Worm (Caenorhabditis elegans) whole organism, L1 larva: Measurements from ENCODE around the gene Y56A3A.30.

Experiments
- C04F5.9 ChIP-seq: sonication (generic microtip); optimal IDR thresholded peaks from 2 replicates; lab custom pipeline; 2016; ENCODE audit warnings: missing genetic modification characterization, missing compliant biosample characterization
- C16A3.4 ChIP-seq: fragments of 150-350 bp; optimal IDR thresholded peaks from 2 replicates; lab custom pipeline; 2014; ENCODE audit warnings: missing biosample characterization, missing genetic modification characterization
- C34B4.2 ChIP-seq: sonication (generic microtip); optimal IDR thresholded peaks from 2 replicates; lab custom pipeline; 2017; ENCODE audit warnings: mild to moderate bottlenecking, missing genetic modification characterization, missing compliant biosample characterization
- F16B12.6 ChIP-seq: fragments of 150-350 bp; optimal IDR thresholded peaks from 2 replicates; lab custom pipeline; 2014; ENCODE audit warnings: missing biosample characterization, missing genetic modification characterization
- Y116A8C.19 ChIP-seq: sonication (generic microtip); optimal IDR thresholded peaks from 2 replicates; lab custom pipeline; 2016; ENCODE audit warnings: missing compliant biosample characterization, missing genetic modification characterization, borderline replicate concordance
- aha-1 ChIP-seq: fragments of 150-350 bp; optimal IDR thresholded peaks from 2 replicates; lab custom pipeline; 2014; ENCODE audit warnings: missing biosample characterization, missing genetic modification characterization
- alr-1 ChIP-seq: fragments of 200-800 bp; sonication (Bioruptor generic); optimal IDR thresholded peaks from 2 replicates; lab custom pipeline; 2018; ENCODE audit warnings: borderline replicate concordance, mild to moderate bottlenecking, missing genetic modification characterization, missing compliant biosample characterization
- aly-2 ChIP-seq: fragments of 150-350 bp; optimal IDR thresholded peaks from 2 replicates; lab custom pipeline; 2014; ENCODE audit warnings: missing biosample characterization, missing genetic modification characterization
- blmp-1 ChIP-seq: fragments of 150-350 bp; optimal IDR thresholded peaks from 2 replicates; lab custom pipeline; 2014; ENCODE audit warnings: missing biosample characterization, missing genetic modification characterization
- ceh-8 ChIP-seq: fragments of 200-800 bp; sonication (Bioruptor generic); optimal IDR thresholded peaks from 2 replicates; lab custom pipeline; 2018; ENCODE audit warnings: mild to moderate bottlenecking, missing genetic modification characterization, moderate library complexity, missing compliant biosample characterization
- ceh-82 ChIP-seq, 3 experiments: fragments of 150-350 bp in 1 of 3; sonication (generic microtip) in 2 of 3; optimal IDR thresholded peaks; 2 replicates each; lab custom pipeline; 2014 to 2017; ENCODE audit warnings: missing biosample characterization in 3 of 3, missing genetic modification characterization in 3 of 3
- ceh-88 ChIP-seq: fragments of 200-800 bp; sonication (Bioruptor generic); IDR thresholded peaks from 2 replicates; pipeline ENCODE4 v1.3.6; 2022; ENCODE audit warnings: missing genetic modification characterization, missing compliant biosample characterization
- ceh-90 ChIP-seq: sonication (generic microtip); optimal IDR thresholded peaks from 2 replicates; lab custom pipeline; 2016; ENCODE audit warnings: missing genetic modification characterization, missing compliant biosample characterization
- ces-1 ChIP-seq: fragments of 150-350 bp; optimal IDR thresholded peaks from 2 replicates; lab custom pipeline; 2014; ENCODE audit warnings: missing biosample characterization, missing genetic modification reagents, missing genetic modification characterization
- efl-1 ChIP-seq, 4 experiments: fragments of 150-350 bp; optimal IDR thresholded peaks in 3 of 4; peaks in 1 of 4; 1 replicate in 1 of 4; 2 replicates in 3 of 4; lab custom pipeline; 2014; ENCODE audit warnings: missing biosample characterization in 2 of 4, missing genetic modification characterization in 2 of 4, missing genetic modification reagents in 2 of 4
- efl-3 ChIP-seq: fragments of 200-800 bp; sonication (Bioruptor generic); optimal IDR thresholded peaks from 2 replicates; lab custom pipeline; 2018; ENCODE audit warnings: mild to moderate bottlenecking, missing genetic modification characterization, missing compliant biosample characterization
- ets-5 ChIP-seq: fragments of 200-800 bp; sonication (Bioruptor generic); IDR thresholded peaks from 2 replicates; pipeline ENCODE4 v1.3.6; 2022; ENCODE audit warnings: missing genetic modification characterization, missing compliant biosample characterization
- hlh-17 ChIP-seq: fragments of 200-800 bp; sonication (Bioruptor generic); optimal IDR thresholded peaks from 2 replicates; lab custom pipeline; 2018; ENCODE audit warnings: missing genetic modification characterization, mild to moderate bottlenecking, missing compliant biosample characterization, moderate library complexity, borderline replicate concordance
- hlh-4 ChIP-seq: sonication (generic microtip); optimal IDR thresholded peaks from 2 replicates; lab custom pipeline; 2016; ENCODE audit warnings: mild to moderate bottlenecking, missing genetic modification characterization, missing compliant biosample characterization
- irx-1 ChIP-seq: sonication (generic microtip); optimal IDR thresholded peaks from 2 replicates; lab custom pipeline; 2016; ENCODE audit warnings: missing genetic modification characterization, missing compliant biosample characterization
- isw-1 ChIP-seq: fragments of 200-800 bp; sonication (Bioruptor generic); IDR thresholded peaks from 2 replicates; pipeline ENCODE4 v1.3.6; 2022; ENCODE audit warnings: missing genetic modification characterization, missing compliant biosample characterization
- lin-13 ChIP-seq: fragments of 150-350 bp; optimal IDR thresholded peaks from 2 replicates; lab custom pipeline; 2014; ENCODE audit warnings: missing biosample characterization, missing genetic modification reagents, missing genetic modification characterization
- lin-35 ChIP-seq, 2 experiments: fragments of 150-350 bp; optimal IDR thresholded peaks; 2 replicates each; lab custom pipeline; 2014; ENCODE audit warnings: missing biosample characterization in 2 of 2, missing genetic modification characterization in 2 of 2, missing genetic modification reagents in 2 of 2
- lin-39 ChIP-seq: fragments of 150-350 bp; optimal IDR thresholded peaks from 2 replicates; lab custom pipeline; 2014; ENCODE audit warnings: missing biosample characterization, missing genetic modification reagents, missing genetic modification characterization
- lir-3 ChIP-seq: sonication (generic microtip); optimal IDR thresholded peaks from 2 replicates; lab custom pipeline; 2016; ENCODE audit warnings: mild to moderate bottlenecking, missing genetic modification characterization, moderate library complexity, missing compliant biosample characterization; ENCODE audit not compliant: poor library complexity
- lsy-2 ChIP-seq, 2 experiments: fragments of 150-350 bp; optimal IDR thresholded peaks; 2 replicates each; lab custom pipeline; 2014; ENCODE audit warnings: missing biosample characterization in 2 of 2, missing genetic modification characterization in 2 of 2
- mdl-1 ChIP-seq, 2 experiments: fragments of 150-350 bp; optimal IDR thresholded peaks; 2 replicates each; lab custom pipeline; 2014 to 2017; ENCODE audit warnings: missing biosample characterization in 2 of 2, missing genetic modification characterization in 2 of 2, inconsistent platforms in 1 of 2
- mef-2 ChIP-seq: fragments of 150-350 bp; optimal IDR thresholded peaks from 2 replicates; lab custom pipeline; 2014; ENCODE audit warnings: missing biosample characterization, missing genetic modification characterization
- mep-1 ChIP-seq: fragments of 150-350 bp; optimal IDR thresholded peaks from 2 replicates; lab custom pipeline; 2014; ENCODE audit warnings: missing biosample characterization, missing genetic modification characterization
- nhr-11 ChIP-seq: fragments of 150-350 bp; optimal IDR thresholded peaks from 2 replicates; lab custom pipeline; 2014; ENCODE audit warnings: missing biosample characterization, missing genetic modification characterization
- nhr-19 ChIP-seq: fragments of 200-800 bp; sonication (Bioruptor generic); conservative IDR thresholded peaks from 2 replicates; pipeline ENCODE4 v1.3.6; 2022; ENCODE audit warnings: missing genetic modification characterization, missing compliant biosample characterization
- nhr-20 ChIP-seq: sonication (generic microtip); optimal IDR thresholded peaks from 2 replicates; lab custom pipeline; 2016; ENCODE audit warnings: mild to moderate bottlenecking, missing genetic modification characterization, missing compliant biosample characterization
- nhr-237 ChIP-seq: fragments of 150-350 bp; optimal IDR thresholded peaks from 2 replicates; lab custom pipeline; 2014; ENCODE audit warnings: missing biosample characterization, missing genetic modification characterization
- nhr-28 ChIP-seq: fragments of 150-350 bp; optimal IDR thresholded peaks from 2 replicates; lab custom pipeline; 2014; ENCODE audit warnings: missing biosample characterization, missing genetic modification characterization
- nhr-71 ChIP-seq: sonication (generic microtip); optimal IDR thresholded peaks from 2 replicates; lab custom pipeline; 2016; ENCODE audit warnings: mild to moderate bottlenecking, missing genetic modification characterization, moderate library complexity, missing compliant biosample characterization
- nhr-77 ChIP-seq: fragments of 150-350 bp; optimal IDR thresholded peaks from 2 replicates; lab custom pipeline; 2014; ENCODE audit warnings: missing biosample characterization, missing genetic modification characterization
- nhr-85 ChIP-seq: sonication (generic microtip); peaks from one replicate; lab custom pipeline; 2016; ENCODE audit warnings: missing genetic modification characterization, inconsistent platforms, missing compliant biosample characterization
- pax-3 ChIP-seq: fragments of 200-800 bp; sonication (Bioruptor generic); optimal IDR thresholded peaks from 2 replicates; lab custom pipeline; 2018; ENCODE audit warnings: mild to moderate bottlenecking, missing genetic modification characterization, moderate library complexity, missing compliant biosample characterization
- rnt-1 ChIP-seq: sonication (generic microtip); optimal IDR thresholded peaks from 2 replicates; lab custom pipeline; 2016; ENCODE audit warnings: mild to moderate bottlenecking, missing genetic modification characterization, moderate library complexity, missing compliant biosample characterization
- snpc-4 ChIP-seq: fragments of 150-350 bp; optimal IDR thresholded peaks from 2 replicates; lab custom pipeline; 2014; ENCODE audit warnings: missing biosample characterization, missing genetic modification characterization
- snu-23 ChIP-seq: sonication (generic microtip); optimal IDR thresholded peaks from 2 replicates; lab custom pipeline; 2016; ENCODE audit warnings: missing genetic modification characterization, missing compliant biosample characterization
- sptf-1 ChIP-seq: fragments of 150-350 bp; optimal IDR thresholded peaks from 2 replicates; lab custom pipeline; 2014; ENCODE audit warnings: missing biosample characterization, missing genetic modification characterization
- swsn-7 ChIP-seq: sonication (generic microtip); optimal IDR thresholded peaks from 2 replicates; lab custom pipeline; 2016; ENCODE audit warnings: missing genetic modification characterization, missing compliant biosample characterization
- tbx-2 ChIP-seq: sonication (generic microtip); optimal IDR thresholded peaks from 2 replicates; lab custom pipeline; 2016; ENCODE audit warnings: missing genetic modification characterization, missing compliant biosample characterization
- unc-30 ChIP-seq: sonication (generic microtip); optimal IDR thresholded peaks from 2 replicates; lab custom pipeline; 2017; ENCODE audit warnings: missing biosample characterization, missing genetic modification characterization
- unc-62 ChIP-seq: fragments of 150-350 bp; optimal IDR thresholded peaks from 2 replicates; lab custom pipeline; 2014; ENCODE audit warnings: missing biosample characterization, missing genetic modification reagents, missing genetic modification characterization
- unc-86 ChIP-seq: sonication (generic microtip); optimal IDR thresholded peaks from 2 replicates; lab custom pipeline; 2016; ENCODE audit warnings: missing genetic modification characterization, missing compliant biosample characterization
- vab-15 ChIP-seq: sonication (generic microtip); optimal IDR thresholded peaks from 2 replicates; lab custom pipeline; 2017; ENCODE audit warnings: missing genotype, mild to moderate bottlenecking, missing genetic modification characterization, missing compliant biosample characterization
- xbp-1 ChIP-seq: sonication (generic microtip); optimal IDR thresholded peaks from 2 replicates; lab custom pipeline; 2016; ENCODE audit warnings: missing genetic modification characterization, missing compliant biosample characterization
- zag-1 ChIP-seq: fragments of 150-350 bp; optimal IDR thresholded peaks from 2 replicates; lab custom pipeline; 2014; ENCODE audit warnings: missing biosample characterization, missing genetic modification characterization
- zip-4 ChIP-seq: fragments of 200-800 bp; sonication (Bioruptor generic); optimal IDR thresholded peaks from 2 replicates; lab custom pipeline; 2018; ENCODE audit warnings: mild to moderate bottlenecking, missing genetic modification characterization, moderate library complexity, missing compliant biosample characterization
- ztf-4 ChIP-seq: fragments of 150-350 bp; optimal IDR thresholded peaks from 2 replicates; lab custom pipeline; 2014; ENCODE audit warnings: missing biosample characterization, missing genetic modification characterization

Gene Y56A3A.30

ce11 chrIII:11946062-11946749 is 32.7 kb downstream of the Y56A3A.30 start (continued):
- TF ChIP-seq unc-62 (GFP tag; lab: Kevin White, UChicago) (no peak), hlh-17 (peak; percentile 100), nhr-11 (tag; lab: Kevin White, UChicago) (peak; percentile 64), nhr-20 (peak; percentile 96), ceh-90 (tag; lab: Kevin White, UChicago) (peak; percentile 100), unc-86 (tag; lab: Kevin White, UChicago) (peak; percentile 96), snu-23 (GFP tag; lab: Kevin White, UChicago) (peak; percentile 96), zag-1 (tag; lab: Kevin White, UChicago) (peak; percentile 60), lin-39 (peak; percentile 90), ceh-82 (tag; optimal IDR thresholded peaks at IDR 0.05; lab: Kevin White, UChicago) (peak; percentile 82 to 92 (median 87)), F16B12.6 (tag; lab: Kevin White, UChicago) (peak; percentile 61), nhr-77 (tag; lab: Kevin White, UChicago) (peak; percentile 41), xbp-1 (tag; lab: Kevin White, UChicago) (peak; percentile 97), unc-30 (tag; lab: Kevin White, UChicago) (no peak), mef-2 (tag; lab: Kevin White, UChicago) (peak; percentile 32), lin-13 (GFP tag; lab: Kevin White, UChicago) (peak; percentile 83), ceh-8 (GFP tag; lab: Kevin White, UChicago) (peak; percentile 95), Y116A8C.19 (tag; lab: Kevin White, UChicago) (peak; percentile 99), sptf-1 (tag; lab: Kevin White, UChicago) (no peak), nhr-85 (peak; percentile 99), alr-1 (tag; lab: Kevin White, UChicago) (no peak), nhr-19 (peak; percentile 95), mep-1 (tag; lab: Kevin White, UChicago) (peak; percentile 88), lin-35 (GFP tag; optimal IDR thresholded peaks at IDR 0.05; lab: Kevin White, UChicago) (peak; percentile 71 to 77), nhr-237 (tag; lab: Kevin White, UChicago) (peak; percentile 3), zip-4 (GFP tag; lab: Kevin White, UChicago) (peak; percentile 91), hlh-4 (tag; lab: Kevin White, UChicago) (peak; percentile 98), lsy-2 (tag; optimal IDR thresholded peaks at IDR 0.05; lab: Kevin White, UChicago) (peak; percentile 88 to 93), blmp-1 (peak; percentile 60), lir-3 (tag; lab: Kevin White, UChicago) (peak; percentile 99), rnt-1 (tag; lab: Kevin White, UChicago) (peak; percentile 100), irx-1 (peak; percentile 100), aha-1 (tag; lab: Kevin White, UChicago) (no peak), ceh-88 (peak; percentile 90), ets-5 (GFP tag; lab: Robert Waterston, UW) (no peak), mdl-1 (tag; optimal IDR thresholded peaks at IDR 0.05; lab: Kevin White, UChicago) (peak in 1 of 2 experiments; percentile 62), ztf-4 (tag; lab: Kevin White, UChicago) (peak; percentile 77), tbx-2 (tag; lab: Kevin White, UChicago) (peak; percentile 99), nhr-28 (tag; lab: Kevin White, UChicago) (no peak), efl-3 (GFP tag; lab: Kevin White, UChicago) (peak; percentile 99), efl-1 (optimal IDR thresholded peaks at IDR 0.05; lab: Kevin White, UChicago) (peak; percentile 77 to 84), efl-1 (GFP tag; optimal IDR thresholded peaks at IDR 0.05 in 1 of 2; lab: Kevin White, UChicago) (peak; percentile 82 to 97), pax-3 (tag; lab: Kevin White, UChicago) (peak; percentile 99), ces-1 (GFP tag; lab: Kevin White, UChicago) (no peak), isw-1 (GFP tag; lab: Robert Waterston, UW) (peak; percentile 91), snpc-4 (tag; lab: Kevin White, UChicago) (peak; percentile 81), nhr-71 (tag; lab: Kevin White, UChicago) (peak; percentile 98), C34B4.2 (tag; lab: Kevin White, UChicago) (peak; percentile 66), swsn-7 (peak; percentile 97), C16A3.4 (tag; lab: Kevin White, UChicago) (peak; percentile 66), C04F5.9 (tag; lab: Kevin White, UChicago) (peak; percentile 98), aly-2 (tag; lab: Kevin White, UChicago) (peak; percentile 79), vab-15 (tag; lab: Kevin White, UChicago) (peak; percentile 91)
